Fruit fly (Drosophila melanogaster) whole organism, pupa: ENCODE data around the gene grn.
A peak's percentile ranks its signal among the peaks of the same experiment; 100 is the strongest.

Experiments used
- CG10348 ChIP-seq: fragments of 200-800 bp; sonication (Bioruptor generic); IDR thresholded peaks from 2 replicates; pipeline ENCODE4 v1.3.6; 2022; ENCODE audit warnings: missing biosample characterization, missing genetic modification characterization
- CG12605 ChIP-seq: fragments of 200-800 bp; sonication (Bioruptor generic); IDR thresholded peaks from 2 replicates; pipeline ENCODE4 v1.3.6; 2022; ENCODE audit warnings: missing biosample characterization, missing genetic modification characterization
- CG13204 ChIP-seq: fragments of 200-800 bp; sonication (Bioruptor generic); optimal IDR thresholded peaks from 2 replicates; lab custom pipeline; 2018; ENCODE audit warnings: missing biosample characterization, mild to moderate bottlenecking, missing genetic modification characterization, moderate library complexity
- CG14655 ChIP-seq: fragments of 200-800 bp; sonication (Bioruptor generic); optimal IDR thresholded peaks from 3 replicates; lab custom pipeline; 2017; ENCODE audit warnings: mild to moderate bottlenecking, missing biosample characterization, missing genetic modification reagents, missing genetic modification characterization
- CG15710 ChIP-seq: fragments of 200-800 bp; sonication (Bioruptor generic); optimal IDR thresholded peaks from 2 replicates; lab custom pipeline; 2018; ENCODE audit warnings: missing biosample characterization, mild to moderate bottlenecking, missing genetic modification characterization, moderate library complexity
- CG17806 ChIP-seq: fragments of 200-800 bp; sonication (Bioruptor generic); optimal IDR thresholded peaks from 2 replicates; lab custom pipeline; 2018; ENCODE audit warnings: missing biosample characterization, mild to moderate bottlenecking, missing genetic modification characterization, moderate library complexity
- CG32121 ChIP-seq: fragments of 200-800 bp; sonication (Bioruptor generic); IDR thresholded peaks from 2 replicates; pipeline ENCODE4 v1.3.6; 2022; ENCODE audit warnings: missing biosample characterization, missing genetic modification characterization
- CG34367 ChIP-seq: fragments of 200-800 bp; sonication (Bioruptor generic); optimal IDR thresholded peaks from 2 replicates; lab custom pipeline; 2018; ENCODE audit warnings: missing biosample characterization, mild to moderate bottlenecking, missing genetic modification characterization
- CG4496 ChIP-seq: fragments of 200-800 bp; sonication (Bioruptor generic); IDR thresholded peaks from 3 replicates; pipeline ENCODE4 v1.3.6; 2022; ENCODE audit warnings: missing biosample characterization, missing genetic modification characterization
- CG8159 ChIP-seq: fragments of 200-800 bp; sonication (Bioruptor generic); optimal IDR thresholded peaks from 3 replicates; lab custom pipeline; 2018; ENCODE audit warnings: missing biosample characterization, mild to moderate bottlenecking, missing genetic modification characterization, moderate library complexity
- CG8301 ChIP-seq: fragments of 200-800 bp; sonication (Bioruptor generic); optimal IDR thresholded peaks from 2 replicates; lab custom pipeline; 2018; ENCODE audit warnings: missing biosample characterization, mild to moderate bottlenecking, missing genetic modification characterization
- CG9948 ChIP-seq: fragments of 200-800 bp; sonication (Bioruptor generic); optimal IDR thresholded peaks from 2 replicates; lab custom pipeline; 2018; ENCODE audit warnings: missing biosample characterization, mild to moderate bottlenecking, missing genetic modification characterization, moderate library complexity
- D1 ChIP-seq: fragments of 200-800 bp; sonication (Bioruptor generic); optimal IDR thresholded peaks from 2 replicates; lab custom pipeline; 2018; ENCODE audit warnings: missing biosample characterization, mild to moderate bottlenecking, missing genetic modification characterization, moderate library complexity
- EcR ChIP-seq: fragments of 200-800 bp; sonication (Bioruptor generic); optimal IDR thresholded peaks from 3 replicates; lab custom pipeline; 2019; ENCODE audit warnings: missing biosample characterization, missing genetic modification characterization, mild to moderate bottlenecking, moderate library complexity, missing genetic modification reagents
- Ets98B ChIP-seq: fragments of 200-800 bp; sonication (Bioruptor generic); IDR thresholded peaks from 2 replicates; pipeline ENCODE4 v1.3.6; 2022; ENCODE audit warnings: missing biosample characterization, missing genetic modification characterization
- Pif1A ChIP-seq: fragments of 200-800 bp; sonication (Bioruptor generic); optimal IDR thresholded peaks from 3 replicates; lab custom pipeline; 2016; ENCODE audit warnings: missing biosample characterization, missing genetic modification characterization
- Pif1B ChIP-seq: fragments of 200-800 bp; sonication (Bioruptor generic); optimal IDR thresholded peaks from 3 replicates; lab custom pipeline; 2016; ENCODE audit warnings: missing biosample characterization, missing genetic modification characterization
- Snoo ChIP-seq: fragments of 200-800 bp; sonication (Bioruptor generic); optimal IDR thresholded peaks from 3 replicates; lab custom pipeline; 2017; ENCODE audit warnings: missing biosample characterization, mild to moderate bottlenecking, missing genetic modification characterization, inconsistent platforms
- fd96Ca ChIP-seq: fragments of 200-800 bp; sonication (Bioruptor generic); IDR thresholded peaks from 3 replicates; pipeline ENCODE4 v1.3.6; 2022; ENCODE audit warnings: missing biosample characterization, missing genetic modification characterization
- gl ChIP-seq: fragments of 200-800 bp; sonication (Bioruptor generic); optimal IDR thresholded peaks from 2 replicates; lab custom pipeline; 2018; ENCODE audit warnings: missing biosample characterization, mild to moderate bottlenecking, missing genetic modification characterization
- rn ChIP-seq: fragments of 200-800 bp; sonication (Bioruptor generic); IDR thresholded peaks from 2 replicates; pipeline ENCODE4 v1.3.6; 2022; ENCODE audit warnings: missing biosample characterization, missing genetic modification characterization

grn gene

dm6 chr3R:8139854-8140402 lies 41.3 kb downstream of the grn start:
- TF ChIP-seq CG15710 (no peak), gl (no peak), CG9948 (no peak), CG14655 (GFP tag; lab: Kevin White, UChicago) (no peak)

- TF ChIP-seq CG9948 = no peak
- TF ChIP-seq Pif1B (GFP tag; lab: Kevin White, UChicago) = no peak
- TF ChIP-seq CG17806 = no peak
- no peak for TF ChIP-seq EcR (GFP tag; lab: Kevin White, UChicago)
- TF ChIP-seq CG34367 = no peak
- TF ChIP-seq Ets98B (GFP tag; lab: Robert Waterston, UW) = no peak
- no peak for TF ChIP-seq CG8159 (tag; lab: Kevin White, UChicago)
- no peak for TF ChIP-seq CG32121 (GFP tag; lab: Robert Waterston, UW)
- no peak for TF ChIP-seq CG8301 (tag; lab: Kevin White, UChicago)
- no peak for TF ChIP-seq CG14655 (GFP tag; lab: Kevin White, UChicago)
- no peak for TF ChIP-seq CG15710
- TF ChIP-seq CG12605 (GFP tag; lab: Robert Waterston, UW) = no peak
- no peak for TF ChIP-seq fd96Ca (GFP tag; lab: Robert Waterston, UW)
- no peak for TF ChIP-seq CG10348 (GFP tag; lab: Robert Waterston, UW)
- TF ChIP-seq Pif1A (GFP tag; lab: Kevin White, UChicago) = no peak
- no peak for TF ChIP-seq D1 (tag; lab: Kevin White, UChicago)
- no peak for TF ChIP-seq rn (GFP tag; lab: Robert Waterston, UW)
- TF ChIP-seq Snoo = no peak
- TF ChIP-seq CG13204 = no peak
Observed at dm6 chr3R:8139326-8139725, 41.9 kb downstream of the grn start.

dm6 chr3R:8138095-8138494 lies 43.1 kb downstream of the grn start:
- TF ChIP-seq CG8159 (tag; lab: Kevin White, UChicago) (no peak), EcR (GFP tag; lab: Kevin White, UChicago) (no peak), CG9948 (no peak), Ets98B (GFP tag; lab: Robert Waterston, UW) (no peak), Pif1B (GFP tag; lab: Kevin White, UChicago) (no peak)

- no peak for TF ChIP-seq fd96Ca (GFP tag; lab: Robert Waterston, UW)
- TF ChIP-seq rn (GFP tag; lab: Robert Waterston, UW) = no peak
- TF ChIP-seq CG32121 (GFP tag; lab: Robert Waterston, UW) = no peak
- no peak for TF ChIP-seq CG9948
- TF ChIP-seq EcR (GFP tag; lab: Kevin White, UChicago) = no peak
- no peak for TF ChIP-seq Pif1B (GFP tag; lab: Kevin White, UChicago)
- no peak for TF ChIP-seq CG4496 (GFP tag; lab: Robert Waterston, UW)
- TF ChIP-seq CG15710 = no peak
- TF ChIP-seq Snoo = no peak
- no peak for TF ChIP-seq CG13204
- no peak for TF ChIP-seq CG17806
- no peak for TF ChIP-seq CG34367
- TF ChIP-seq CG14655 (GFP tag; lab: Kevin White, UChicago) = no peak
- no peak for TF ChIP-seq CG8301 (tag; lab: Kevin White, UChicago)
- no peak for TF ChIP-seq Ets98B (GFP tag; lab: Robert Waterston, UW)
- no peak for TF ChIP-seq CG12605 (GFP tag; lab: Robert Waterston, UW)
- TF ChIP-seq Pif1A (GFP tag; lab: Kevin White, UChicago) = no peak
- TF ChIP-seq gl = no peak
- TF ChIP-seq, all 21 proteins: peak for 0
Observed at dm6 chr3R:8134544-8134943, 46.7 kb downstream of the grn start.

dm6 chr3R:8132398-8132797 lies 48.8 kb downstream of the grn start:
- TF ChIP-seq Snoo (no peak), CG34367 (no peak), CG17806 (peak; percentile 39), CG8159 (tag; lab: Kevin White, UChicago) (peak; percentile 49)

dm6 chr3R:8127151-8127690 lies 54.0 kb downstream of the grn start:
- TF ChIP-seq EcR (GFP tag; lab: Kevin White, UChicago) = peak; percentile 49
- TF ChIP-seq CG9948 = no peak

- TF ChIP-seq D1 (tag; lab: Kevin White, UChicago) = no peak
- TF ChIP-seq rn (GFP tag; lab: Robert Waterston, UW) = no peak
- TF ChIP-seq Pif1A (GFP tag; lab: Kevin White, UChicago) = peak; percentile 2
- TF ChIP-seq CG13204 = no peak
- no peak for TF ChIP-seq CG34367
- TF ChIP-seq fd96Ca (GFP tag; lab: Robert Waterston, UW) = no peak; the same call in 2 of the 3 replicates
- TF ChIP-seq CG17806 = peak; percentile 40
- peak; percentile 18 for TF ChIP-seq Snoo
- TF ChIP-seq CG15710 = peak; percentile 44
- TF ChIP-seq CG8301 (tag; lab: Kevin White, UChicago) = peak; percentile 30
- TF ChIP-seq CG4496 (GFP tag; lab: Robert Waterston, UW) = no peak; the same call in 1 of the 3 replicates
- peak; percentile 27 for TF ChIP-seq CG9948
- no peak for TF ChIP-seq gl
- TF ChIP-seq Ets98B (GFP tag; lab: Robert Waterston, UW) = peak; percentile 55
- no peak for TF ChIP-seq CG32121 (GFP tag; lab: Robert Waterston, UW)
- no peak for TF ChIP-seq EcR (GFP tag; lab: Kevin White, UChicago)
- TF ChIP-seq CG10348 (GFP tag; lab: Robert Waterston, UW) = no peak
- peak; percentile 43 for TF ChIP-seq Pif1B (GFP tag; lab: Kevin White, UChicago)
- peak; percentile 60 for TF ChIP-seq CG8159 (tag; lab: Kevin White, UChicago)
- peak; percentile 33; the same call in 1 of the 2 replicates for TF ChIP-seq CG12605 (GFP tag; lab: Robert Waterston, UW)
- TF ChIP-seq CG14655 (GFP tag; lab: Kevin White, UChicago) = no peak
Observed at dm6 chr3R:8126316-8127150, 54.7 kb downstream of the grn start, which contains the start of the genes CG9667 and Arl8. CG9667 (minus strand) TSS chr3R:8126357. Arl8 (plus strand) TSS chr3R:8126605.
